Worm (Caenorhabditis elegans) whole organism, L4/young adult: ENCODE data around the gene C55B6.4.

Experiments
- W03F9.2 ChIP-seq: fragments of 150-350 bp; optimal IDR thresholded peaks from 2 replicates; lab custom pipeline; 2014; ENCODE audit warnings: missing biosample characterization, missing genetic modification characterization
- dao-5 ChIP-seq: sonication (generic microtip); optimal IDR thresholded peaks from 2 replicates; lab custom pipeline; 2016; ENCODE audit warnings: missing genotype, missing genetic modification characterization, moderate library complexity, missing compliant biosample characterization
- him-1 ChIP-seq: sonication (generic microtip); optimal IDR thresholded peaks from 2 replicates; lab custom pipeline; 2016; ENCODE audit warnings: missing genotype, missing genetic modification reagents, missing genetic modification characterization, missing compliant biosample characterization

Gene C55B6.4

ce11 chrX:7187602-7188001 lies at the start of gene C55B6.4:
Gene C55B6.4, minus strand, starts transcription at chrX:7187702.
- no peak for TF ChIP-seq him-1 (tag; lab: Kevin White, UChicago)

ce11 chrX:7236717-7237116 lies 49.2 kb upstream of the C55B6.4 start:
- TF ChIP-seq dao-5 (tag; lab: Kevin White, UChicago) (no peak), W03F9.2 (tag; lab: Kevin White, UChicago) (no peak), him-1 (tag; lab: Kevin White, UChicago) (no peak)

- TF ChIP-seq dao-5 (tag; lab: Kevin White, UChicago) (no peak), W03F9.2 (tag; lab: Kevin White, UChicago) (no peak), him-1 (tag; lab: Kevin White, UChicago) (peak; percentile 81)
Observed at ce11 chrX:7234723-7235203, 47.3 kb upstream of the C55B6.4 start.

ce11 chrX:7234074-7234453 lies 46.6 kb upstream of the C55B6.4 start:
- TF ChIP-seq W03F9.2 (tag; lab: Kevin White, UChicago) (no peak), dao-5 (tag; lab: Kevin White, UChicago) (no peak), him-1 (tag; lab: Kevin White, UChicago) (no peak)

ce11 chrX:7233127-7234073 lies 45.9 kb upstream of the C55B6.4 start:
- TF ChIP-seq him-1 (tag; lab: Kevin White, UChicago) (no peak), W03F9.2 (tag; lab: Kevin White, UChicago) (no peak), dao-5 (tag; lab: Kevin White, UChicago) (no peak)

ce11 chrX:7232158-7232822 lies 44.8 kb upstream of the C55B6.4 start:
- TF ChIP-seq him-1 (tag; lab: Kevin White, UChicago) = peak; percentile 47
- no peak for TF ChIP-seq dao-5 (tag; lab: Kevin White, UChicago)

- TF ChIP-seq W03F9.2 (tag; lab: Kevin White, UChicago) (no peak), dao-5 (tag; lab: Kevin White, UChicago) (no peak), him-1 (tag; lab: Kevin White, UChicago) (no peak)
Observed at ce11 chrX:7230877-7231276, 43.4 kb upstream of the C55B6.4 start.

ce11 chrX:7230321-7230720 lies 42.8 kb upstream of the C55B6.4 start:
- TF ChIP-seq him-1 (tag; lab: Kevin White, UChicago) (peak; percentile 6), dao-5 (tag; lab: Kevin White, UChicago) (no peak), W03F9.2 (tag; lab: Kevin White, UChicago) (no peak)

ce11 chrX:7229357-7229756 lies 41.9 kb upstream of the C55B6.4 start:
- TF ChIP-seq W03F9.2 (tag; lab: Kevin White, UChicago) = no peak
- no peak for TF ChIP-seq dao-5 (tag; lab: Kevin White, UChicago)
- TF ChIP-seq him-1 (tag; lab: Kevin White, UChicago) = no peak

- TF ChIP-seq dao-5 (tag; lab: Kevin White, UChicago) = no peak
- TF ChIP-seq him-1 (tag; lab: Kevin White, UChicago) = no peak
- no peak for TF ChIP-seq W03F9.2 (tag; lab: Kevin White, UChicago)
Observed at ce11 chrX:7225028-7225427, 37.5 kb upstream of the C55B6.4 start.

ce11 chrX:7224510-7224909 lies 37.0 kb upstream of the C55B6.4 start:
- TF ChIP-seq W03F9.2 (tag; lab: Kevin White, UChicago) (no peak), dao-5 (tag; lab: Kevin White, UChicago) (no peak), him-1 (tag; lab: Kevin White, UChicago) (peak; percentile 7)

ce11 chrX:7222383-7222782 lies 34.9 kb upstream of the C55B6.4 start:
- TF ChIP-seq dao-5 (tag; lab: Kevin White, UChicago) = no peak
- no peak for TF ChIP-seq W03F9.2 (tag; lab: Kevin White, UChicago)
- peak; percentile 49 for TF ChIP-seq him-1 (tag; lab: Kevin White, UChicago)

- no peak for TF ChIP-seq him-1 (tag; lab: Kevin White, UChicago)
- no peak for TF ChIP-seq dao-5 (tag; lab: Kevin White, UChicago)
- TF ChIP-seq W03F9.2 (tag; lab: Kevin White, UChicago) = no peak
Observed at ce11 chrX:7220209-7220608, 32.7 kb upstream of the C55B6.4 start.
